Fruit fly (Drosophila melanogaster): Measurements from ENCODE around the gene Hs2st.

DNA sequence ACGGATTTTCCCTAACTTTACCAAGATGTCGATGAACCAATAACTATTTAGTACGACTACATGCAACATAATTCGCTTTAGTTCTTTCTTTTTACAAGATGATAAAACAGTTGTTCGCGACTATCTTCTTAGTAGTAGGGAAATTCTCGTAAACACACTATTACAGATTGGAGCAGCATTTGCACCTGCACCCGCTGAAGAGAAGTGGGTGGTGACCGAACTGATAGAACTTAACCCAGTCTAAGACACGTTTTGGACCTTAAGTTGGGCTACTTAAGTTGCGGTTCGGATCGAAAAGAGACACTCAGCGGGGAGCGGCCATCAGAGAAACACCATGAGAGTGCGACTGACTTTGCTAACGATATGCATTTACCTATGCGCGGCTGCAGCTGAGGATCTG, 42.6 kb upstream of the Hs2st start, which contains the start of gene CG13083:
- TF ChIP-seq CG8478 (optimal IDR thresholded peaks at IDR 0.05) = no peak
- TF ChIP-seq CTCF (optimal IDR thresholded peaks at IDR 0.05) = no peak
